Worm (Caenorhabditis elegans) whole organism, mixed stage, embryonic: ENCODE results near the gene K02A2.1.

Experiments
- elt-3 ChIP-seq: fragments of 150-350 bp; optimal IDR thresholded peaks from 2 replicates; lab custom pipeline; 2014; ENCODE audit warnings: missing biosample characterization, missing genetic modification characterization
- mab-5 ChIP-seq: fragments of 150-350 bp; optimal IDR thresholded peaks from 2 replicates; lab custom pipeline; 2014; ENCODE audit warnings: missing biosample characterization, missing genetic modification characterization
- snpc-4 ChIP-seq: fragments of 150-350 bp; optimal IDR thresholded peaks from 2 replicates; lab custom pipeline; 2014; ENCODE audit warnings: missing biosample characterization, missing genetic modification characterization
- sptf-1 ChIP-seq: sonication (generic microtip); optimal IDR thresholded peaks from 2 replicates; lab custom pipeline; 2017; ENCODE audit warnings: mild to moderate bottlenecking, missing genetic modification characterization, moderate library complexity, missing compliant biosample characterization

DNA sequence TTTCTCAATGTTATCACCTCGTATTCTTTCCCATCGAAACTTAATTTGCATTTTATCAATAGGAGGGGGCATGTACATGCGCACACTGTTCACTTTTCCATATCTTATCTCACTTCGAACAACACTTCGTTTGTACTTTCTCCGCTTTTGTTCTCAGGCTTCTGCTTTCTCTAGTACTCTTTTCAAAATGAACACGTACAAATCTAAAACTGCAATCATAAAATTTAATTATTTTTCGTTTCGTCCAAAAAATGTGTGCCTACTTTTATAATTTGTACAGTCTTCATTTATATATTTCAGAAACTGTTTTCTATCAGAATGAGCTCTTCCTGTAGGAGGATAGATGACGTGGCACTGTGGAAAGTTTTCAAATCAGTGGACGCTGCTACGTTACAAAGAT, 36.3 kb upstream of the K02A2.1 start, which contains the start of gene C07D10.1:
- TF ChIP-seq mab-5 (no peak), elt-3 (tag; lab: Kevin White, UChicago) (no peak), sptf-1 (tag; lab: Kevin White, UChicago) (no peak), snpc-4 (tag; lab: Kevin White, UChicago) (no peak)
